Worm (Caenorhabditis elegans) whole organism, mixed stage, embryonic: ENCODE results near the gene fbxb-58.

ENCODE experiments used
- ceh-83 ChIP-seq: fragments of 200-800 bp; sonication (Bioruptor generic); optimal IDR thresholded peaks from 2 replicates; lab custom pipeline; 2018; ENCODE audit warnings: mild to moderate bottlenecking, missing genetic modification characterization, missing compliant biosample characterization
- elt-1 ChIP-seq: sonication (generic microtip); optimal IDR thresholded peaks from 2 replicates; lab custom pipeline; 2017; ENCODE audit warnings: missing genetic modification characterization, mild to moderate bottlenecking, missing compliant biosample characterization, antibody characterized with exemption, moderate library complexity, borderline replicate concordance; ENCODE audit not compliant: insufficient read depth
- elt-3 ChIP-seq: fragments of 150-350 bp; optimal IDR thresholded peaks from 2 replicates; lab custom pipeline; 2014; ENCODE audit warnings: missing biosample characterization, missing genetic modification characterization
- ham-2 ChIP-seq: fragments of 200-800 bp; sonication (Bioruptor generic); optimal IDR thresholded peaks from 2 replicates; lab custom pipeline; 2018; ENCODE audit warnings: mild to moderate bottlenecking, missing genetic modification characterization, missing compliant biosample characterization
- hlh-1 ChIP-seq: fragments of 150-350 bp; optimal IDR thresholded peaks from 2 replicates; lab custom pipeline; 2014; ENCODE audit warnings: missing biosample characterization, missing genetic modification reagents, missing genetic modification characterization
- mep-1 ChIP-seq: fragments of 150-350 bp; optimal IDR thresholded peaks from 2 replicates; lab custom pipeline; 2017; ENCODE audit warnings: missing biosample characterization, missing genetic modification reagents, missing genetic modification characterization, inconsistent platforms
- nhr-237 ChIP-seq: fragments of 150-350 bp; optimal IDR thresholded peaks from 2 replicates; lab custom pipeline; 2014; ENCODE audit warnings: missing biosample characterization, missing genetic modification characterization
- nhr-28 ChIP-seq: fragments of 150-350 bp; optimal IDR thresholded peaks from 2 replicates; lab custom pipeline; 2014; ENCODE audit warnings: missing biosample characterization, missing genetic modification characterization
- tbx-8 ChIP-seq: fragments of 200-800 bp; sonication (Bioruptor generic); optimal IDR thresholded peaks from 2 replicates; lab custom pipeline; 2018; ENCODE audit warnings: mild to moderate bottlenecking, missing genetic modification characterization, moderate library complexity, missing compliant biosample characterization
- unc-62 ChIP-seq: fragments of 150-350 bp; optimal IDR thresholded peaks from 2 replicates; lab custom pipeline; 2014; ENCODE audit warnings: missing biosample characterization, missing genetic modification reagents, missing genetic modification characterization
- ztf-11 ChIP-seq: fragments of 150-350 bp; optimal IDR thresholded peaks from 2 replicates; lab custom pipeline; 2014; ENCODE audit warnings: missing biosample characterization, missing genetic modification characterization

- no peak for TF ChIP-seq mep-1
- no peak for TF ChIP-seq nhr-28
- TF ChIP-seq ztf-11 (tag; lab: Kevin White, UChicago) = no peak
- TF ChIP-seq unc-62 (GFP tag; lab: Kevin White, UChicago) = no peak
- no peak for TF ChIP-seq ceh-83
- TF ChIP-seq tbx-8 (GFP tag; lab: Kevin White, UChicago) = no peak
- no peak for TF ChIP-seq hlh-1 (tag; lab: Kevin White, UChicago)
- TF ChIP-seq nhr-237 (tag; lab: Kevin White, UChicago) = no peak
- no peak for TF ChIP-seq elt-3 (tag; lab: Kevin White, UChicago)
- no peak for TF ChIP-seq elt-1
- no peak for TF ChIP-seq ham-2 (GFP tag; lab: Kevin White, UChicago)
Measured at ce11 chrX:1613860-1614259, 14.1 kb upstream of the fbxb-58 start.
